Worm (Caenorhabditis elegans) whole organism, L4/young adult: Measurements from ENCODE around the gene C01G10.1.

ENCODE experiments used
- W03F9.2 ChIP-seq: fragments of 150-350 bp; optimal IDR thresholded peaks from 2 replicates; lab custom pipeline; 2014; ENCODE audit warnings: missing biosample characterization, missing genetic modification characterization
- him-1 ChIP-seq: sonication (generic microtip); optimal IDR thresholded peaks from 2 replicates; lab custom pipeline; 2016; ENCODE audit warnings: missing genotype, missing genetic modification reagents, missing genetic modification characterization, missing compliant biosample characterization

ce11 chrV:15150661-15151060 lies 51.1 kb downstream of the C01G10.1 start, which contains the start of gene T09F5.2:
- TF ChIP-seq him-1 (no peak), W03F9.2 (tag; lab: Kevin White, UChicago) (no peak)
